Worm (Caenorhabditis elegans): ENCODE results near the gene ZK856.6.

ZK856.6 gene

DNA sequence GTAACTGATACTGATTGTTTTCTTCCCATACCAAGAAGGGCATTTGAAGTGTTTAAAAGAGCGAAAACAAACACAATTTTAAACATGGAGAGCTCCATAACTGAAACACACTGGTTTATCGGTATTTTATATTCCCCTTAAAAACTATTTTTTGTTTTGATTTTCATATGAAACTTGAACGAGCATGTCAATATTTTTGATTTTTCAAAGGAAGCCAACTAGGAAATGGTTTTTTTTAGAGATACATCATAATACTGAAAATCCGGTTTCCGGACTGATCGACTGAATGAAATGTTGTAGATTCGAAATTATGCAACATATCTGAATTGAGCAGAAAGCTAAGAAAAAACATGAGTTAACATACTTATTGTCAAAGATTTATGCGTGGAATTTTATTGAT, 28.8 kb downstream of the ZK856.6 start, which contains the start of gene ttr-19:
TSS of gene ttr-19 (minus strand) at position 101 of the 400 bp plus-strand sequence.
- no peak for TF ChIP-seq ama-1 (optimal IDR thresholded peaks at IDR 0.05)
- TF ChIP-seq unc-39 (tag; optimal IDR thresholded peaks at IDR 0.05), result no peak
- no peak for TF ChIP-seq pha-4 (tag; optimal IDR thresholded peaks at IDR 0.05)
- TF ChIP-seq nhr-11 (tag; optimal IDR thresholded peaks at IDR 0.05), result no peak
- TF ChIP-seq nhr-76 (tag; optimal IDR thresholded peaks at IDR 0.05), result no peak
- TF ChIP-seq sea-2 (GFP tag; optimal IDR thresholded peaks at IDR 0.05), result no peak
- no peak for TF ChIP-seq fkh-2 (tag; optimal IDR thresholded peaks at IDR 0.05)
- TF ChIP-seq nhr-67 (tag; optimal IDR thresholded peaks at IDR 0.05), result no peak
- TF ChIP-seq nhr-12 (tag; optimal IDR thresholded peaks at IDR 0.05), result no peak

DNA sequence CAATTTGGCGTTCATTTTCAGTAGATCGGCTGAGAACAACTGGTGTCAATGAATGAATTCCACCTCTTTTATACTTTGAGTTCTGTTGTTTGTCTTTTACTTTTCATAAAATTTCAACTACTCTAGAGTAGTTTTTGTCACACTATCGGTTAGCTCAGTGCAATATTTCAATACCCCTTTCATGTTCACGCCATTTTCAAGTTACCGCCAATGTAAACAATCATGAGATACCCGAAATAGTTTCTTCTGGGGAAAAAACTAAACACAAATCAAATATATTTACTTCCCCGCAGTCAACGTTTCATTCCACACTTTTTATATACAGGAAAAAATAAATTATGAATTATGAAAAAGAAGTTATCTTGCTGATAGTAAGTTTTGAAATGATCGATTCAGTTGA, 29.9 kb downstream of the ZK856.6 start, which contains the start of gene fipr-4:
TSS of gene fipr-4 (minus strand) at position 101 of the 400 bp plus-strand sequence.
- TF ChIP-seq pha-4 (tag; optimal IDR thresholded peaks at IDR 0.05), result peak; percentile 42
- no peak for TF ChIP-seq nhr-77 (tag; optimal IDR thresholded peaks at IDR 0.05)

DNA sequence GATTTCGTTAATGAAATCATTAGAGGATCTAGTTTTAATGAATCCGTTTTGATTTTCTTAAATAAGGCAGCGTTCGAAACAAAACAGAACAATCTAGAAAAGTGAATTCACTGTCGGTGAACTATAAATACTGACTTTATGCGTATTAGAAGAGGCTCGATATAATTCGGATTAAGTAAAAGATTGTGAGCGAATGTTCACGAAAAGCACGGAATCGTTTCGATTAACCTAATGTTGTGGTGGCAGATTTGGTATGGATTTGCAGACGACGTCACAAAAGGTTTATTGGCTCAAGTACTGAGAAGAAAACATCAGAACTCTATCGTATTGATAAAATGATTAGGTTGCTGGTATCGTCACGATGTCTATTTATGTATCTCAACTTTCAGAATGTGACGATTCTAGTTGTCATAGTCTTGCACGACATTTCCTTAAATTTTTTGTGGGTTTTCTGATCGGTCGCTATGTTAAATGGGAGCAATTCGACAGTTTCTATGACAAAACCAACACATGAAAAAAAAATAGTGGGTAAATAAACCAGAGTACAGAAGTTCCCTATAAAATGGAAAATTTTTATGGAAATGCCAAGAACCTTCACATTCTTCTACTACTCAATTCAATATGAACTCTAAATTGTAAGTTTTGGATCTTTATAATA, 30.9 kb downstream of the ZK856.6 start, which contains the start of the genes pyt-1 and fipr-7:
TSS of gene pyt-1 (minus strand) at position 101 of the 658 bp plus-strand sequence.
TSS of gene fipr-7 (plus strand) at position 608 of the 658 bp plus-strand sequence.
- no peak for TF ChIP-seq nhr-23 (tag; optimal IDR thresholded peaks at IDR 0.05)
- TF ChIP-seq sea-2 (GFP tag; optimal IDR thresholded peaks at IDR 0.05), result no peak
- TF ChIP-seq ceh-16 (tag; optimal IDR thresholded peaks at IDR 0.05), result no peak
- no peak for TF ChIP-seq egl-27 (tag; optimal IDR thresholded peaks at IDR 0.05)
- no peak for TF ChIP-seq ceh-9 (tag; optimal IDR thresholded peaks at IDR 0.05)
- TF ChIP-seq lin-39 (tag; optimal IDR thresholded peaks at IDR 0.05), result no peak
- TF ChIP-seq fkh-2 (tag; optimal IDR thresholded peaks at IDR 0.05), result no peak
- no peak for TF ChIP-seq nhr-11 (tag; optimal IDR thresholded peaks at IDR 0.05)
- TF ChIP-seq tbx-2 (tag; optimal IDR thresholded peaks at IDR 0.05), result no peak
- TF ChIP-seq ztf-4 (tag; optimal IDR thresholded peaks at IDR 0.05), result no peak

DNA sequence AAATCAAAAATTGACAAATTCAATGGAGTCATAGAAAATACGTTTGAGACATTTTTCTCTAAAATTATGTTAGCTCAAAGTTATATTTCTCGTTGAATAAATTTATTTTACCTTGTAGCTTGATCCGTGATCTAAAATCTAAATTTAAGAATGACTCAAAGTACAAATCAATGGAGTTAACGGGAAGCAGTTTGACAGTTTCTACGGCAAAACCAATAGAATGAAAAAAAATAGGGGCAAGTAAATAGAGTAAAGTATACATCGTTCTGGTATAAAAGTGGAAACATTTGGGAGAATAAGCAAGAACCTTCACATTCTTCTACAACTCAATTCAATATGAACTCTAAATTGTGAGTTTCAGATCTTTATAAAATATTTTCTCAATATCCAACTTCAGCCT, 32.4 kb downstream of the ZK856.6 start, which contains the start of gene fipr-6:
TSS of gene fipr-6 (plus strand) at position 301 of the 400 bp plus-strand sequence.
- no peak for TF ChIP-seq ztf-4 (tag; optimal IDR thresholded peaks at IDR 0.05)
- no peak for TF ChIP-seq elt-1 (tag; optimal IDR thresholded peaks at IDR 0.05)
- no peak for TF ChIP-seq mml-1 (tag; optimal IDR thresholded peaks at IDR 0.05)
- TF ChIP-seq egl-5 (tag; optimal IDR thresholded peaks at IDR 0.05), result no peak
- no peak for TF ChIP-seq fkh-10 (GFP tag; optimal IDR thresholded peaks at IDR 0.05)
- no peak for TF ChIP-seq skn-1 (tag; optimal IDR thresholded peaks at IDR 0.05)
- TF ChIP-seq tbx-2 (tag; optimal IDR thresholded peaks at IDR 0.05), result no peak

DNA sequence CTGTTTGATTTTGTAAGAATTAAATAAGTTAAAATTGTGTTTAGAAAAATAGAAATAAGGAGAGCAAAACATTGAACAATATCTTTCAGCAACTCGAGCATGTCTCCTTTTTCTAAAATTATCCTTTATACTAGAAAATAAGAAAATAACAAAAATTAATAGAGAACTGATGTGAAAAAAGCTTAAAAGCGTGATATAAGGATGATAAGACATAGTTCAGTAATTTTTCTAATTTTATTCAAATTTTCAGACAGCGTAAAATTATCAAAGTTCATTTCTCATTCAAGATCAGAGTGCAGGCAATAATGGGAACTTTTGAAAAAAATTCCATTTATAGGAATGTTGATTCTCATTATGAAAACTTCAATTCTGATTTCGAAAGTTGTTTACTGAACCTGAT, 34.8 kb downstream of the ZK856.6 start, which contains the start of gene str-182:
TSS of gene str-182 (minus strand) at position 101 of the 400 bp plus-strand sequence.
- TF ChIP-seq ztf-11 (tag; optimal IDR thresholded peaks at IDR 0.05) (no peak), mml-1 (tag; optimal IDR thresholded peaks at IDR 0.05) (no peak), sea-2 (GFP tag; optimal IDR thresholded peaks at IDR 0.05) (no peak), elt-3 (tag; optimal IDR thresholded peaks at IDR 0.05) (no peak), egl-27 (tag; optimal IDR thresholded peaks at IDR 0.05) (no peak), unc-62 (GFP tag; optimal IDR thresholded peaks at IDR 0.05) (no peak), ceh-82 (tag; optimal IDR thresholded peaks at IDR 0.05) (no peak), daf-12 (tag; optimal IDR thresholded peaks at IDR 0.05) (no peak), egl-5 (tag; optimal IDR thresholded peaks at IDR 0.05) (no peak), elt-1 (tag; optimal IDR thresholded peaks at IDR 0.05) (no peak), fos-1 (tag; optimal IDR thresholded peaks at IDR 0.05) (no peak), nhr-12 (tag; optimal IDR thresholded peaks at IDR 0.05) (no peak), nfya-1 (tag; optimal IDR thresholded peaks at IDR 0.05; ENCODE audit: insufficient read depth) (no peak)

DNA sequence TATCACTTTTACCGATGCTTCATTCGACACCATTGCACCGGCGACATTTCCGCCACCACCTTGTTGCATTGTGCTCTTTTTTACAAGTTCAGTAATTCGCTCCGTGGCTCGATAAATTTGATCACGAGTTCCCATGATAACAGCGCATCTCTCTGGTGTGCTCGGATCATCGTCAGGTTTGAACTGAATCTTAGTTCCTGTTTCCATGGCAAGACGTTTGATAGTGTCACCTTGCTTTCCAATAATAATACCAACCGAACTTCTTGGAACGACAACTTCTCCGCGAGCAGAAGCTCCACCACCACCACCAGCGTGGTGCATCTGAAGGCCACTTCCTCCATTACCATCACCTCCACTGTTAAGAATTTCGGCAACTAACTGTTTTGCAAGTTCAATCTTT, 38.7 kb downstream of the ZK856.6 start:
- no peak for TF ChIP-seq fkh-2 (tag; optimal IDR thresholded peaks at IDR 0.05)
- TF ChIP-seq ztf-4 (tag; optimal IDR thresholded peaks at IDR 0.05), result no peak
- TF ChIP-seq egl-5 (tag; optimal IDR thresholded peaks at IDR 0.05), result no peak
- no peak for TF ChIP-seq nhr-43 (tag; optimal IDR thresholded peaks at IDR 0.05; ENCODE audit: poor library complexity, severe bottlenecking)
- no peak for TF ChIP-seq R02D3.7 (tag; optimal IDR thresholded peaks at IDR 0.05)
- no peak for TF ChIP-seq nhr-67 (tag; optimal IDR thresholded peaks at IDR 0.05)
- TF ChIP-seq nhr-23 (tag; optimal IDR thresholded peaks at IDR 0.05), result no peak
- no peak for TF ChIP-seq fkh-10 (GFP tag; optimal IDR thresholded peaks at IDR 0.05)
- TF ChIP-seq nhr-12 (tag; optimal IDR thresholded peaks at IDR 0.05), result no peak
- TF ChIP-seq egl-27 (tag; optimal IDR thresholded peaks at IDR 0.05), result no peak
- no peak for TF ChIP-seq sea-2 (GFP tag; optimal IDR thresholded peaks at IDR 0.05)
- TF ChIP-seq unc-39 (tag; optimal IDR thresholded peaks at IDR 0.05), result no peak
- TF ChIP-seq pqm-1 (tag; optimal IDR thresholded peaks at IDR 0.05), result no peak
- no peak for TF ChIP-seq fos-1 (tag; optimal IDR thresholded peaks at IDR 0.05)
- no peak for TF ChIP-seq nfya-1 (tag; optimal IDR thresholded peaks at IDR 0.05; ENCODE audit: insufficient read depth)
- no peak for TF ChIP-seq nhr-237 (tag; optimal IDR thresholded peaks at IDR 0.05)

All from whole organism, L3 larva.